Worm (Caenorhabditis elegans) whole organism, L1 larva: Measurements from ENCODE around the gene clp-2.

ENCODE experiments used
- C34B4.2 ChIP-seq: sonication (generic microtip); optimal IDR thresholded peaks from 2 replicates; lab custom pipeline; 2017; ENCODE audit warnings: mild to moderate bottlenecking, missing genetic modification characterization, missing compliant biosample characterization
- aly-2 ChIP-seq: fragments of 150-350 bp; optimal IDR thresholded peaks from 2 replicates; lab custom pipeline; 2014; ENCODE audit warnings: missing biosample characterization, missing genetic modification characterization
- ceh-8 ChIP-seq: fragments of 200-800 bp; sonication (Bioruptor generic); optimal IDR thresholded peaks from 2 replicates; lab custom pipeline; 2018; ENCODE audit warnings: mild to moderate bottlenecking, missing genetic modification characterization, moderate library complexity, missing compliant biosample characterization
- ceh-88 ChIP-seq: fragments of 200-800 bp; sonication (Bioruptor generic); IDR thresholded peaks from 2 replicates; pipeline ENCODE4 v1.3.6; 2022; ENCODE audit warnings: missing genetic modification characterization, missing compliant biosample characterization
- ceh-90 ChIP-seq: sonication (generic microtip); optimal IDR thresholded peaks from 2 replicates; lab custom pipeline; 2016; ENCODE audit warnings: missing genetic modification characterization, missing compliant biosample characterization
- ces-1 ChIP-seq: fragments of 150-350 bp; optimal IDR thresholded peaks from 2 replicates; lab custom pipeline; 2014; ENCODE audit warnings: missing biosample characterization, missing genetic modification reagents, missing genetic modification characterization
- efl-1 ChIP-seq, 4 experiments: fragments of 150-350 bp; optimal IDR thresholded peaks in 3 of 4; peaks in 1 of 4; 1 replicate in 1 of 4; 2 replicates in 3 of 4; lab custom pipeline; 2014; ENCODE audit warnings: missing biosample characterization in 2 of 4, missing genetic modification characterization in 2 of 4, missing genetic modification reagents in 2 of 4
- efl-3 ChIP-seq: fragments of 200-800 bp; sonication (Bioruptor generic); optimal IDR thresholded peaks from 2 replicates; lab custom pipeline; 2018; ENCODE audit warnings: mild to moderate bottlenecking, missing genetic modification characterization, missing compliant biosample characterization
- egl-13 ChIP-seq: sonication (generic microtip); optimal IDR thresholded peaks from 2 replicates; lab custom pipeline; 2016; ENCODE audit warnings: missing genotype, missing genetic modification reagents, missing genetic modification characterization, missing compliant biosample characterization
- elt-3 ChIP-seq, 6 experiments: fragments of 150-350 bp in 1 of 6; sonication (generic microtip); optimal IDR thresholded peaks; 2 replicates each; lab custom pipeline; 2017 to 2018; ENCODE audit warnings: missing biosample characterization in 6 of 6, missing genetic modification characterization in 6 of 6, inconsistent platforms in 1 of 6
- fkh-10 ChIP-seq: sonication (generic microtip); optimal IDR thresholded peaks from 2 replicates; lab custom pipeline; 2017; ENCODE audit warnings: missing biosample characterization, missing genetic modification reagents, missing genetic modification characterization
- fkh-4 ChIP-seq: sonication (generic microtip); optimal IDR thresholded peaks from 2 replicates; lab custom pipeline; 2016; ENCODE audit warnings: missing compliant biosample characterization, missing genetic modification characterization, borderline replicate concordance
- hlh-17 ChIP-seq: fragments of 200-800 bp; sonication (Bioruptor generic); optimal IDR thresholded peaks from 2 replicates; lab custom pipeline; 2018; ENCODE audit warnings: missing genetic modification characterization, mild to moderate bottlenecking, missing compliant biosample characterization, moderate library complexity, borderline replicate concordance
- irx-1 ChIP-seq: sonication (generic microtip); optimal IDR thresholded peaks from 2 replicates; lab custom pipeline; 2016; ENCODE audit warnings: missing genetic modification characterization, missing compliant biosample characterization
- isw-1 ChIP-seq: fragments of 200-800 bp; sonication (Bioruptor generic); IDR thresholded peaks from 2 replicates; pipeline ENCODE4 v1.3.6; 2022; ENCODE audit warnings: missing genetic modification characterization, missing compliant biosample characterization
- jun-1 ChIP-seq: fragments of 150-350 bp; optimal IDR thresholded peaks from 2 replicates; lab custom pipeline; 2014; ENCODE audit warnings: missing biosample characterization, missing genetic modification reagents, missing genetic modification characterization
- lin-13 ChIP-seq: fragments of 150-350 bp; optimal IDR thresholded peaks from 2 replicates; lab custom pipeline; 2014; ENCODE audit warnings: missing biosample characterization, missing genetic modification reagents, missing genetic modification characterization
- lin-15B ChIP-seq: fragments of 150-350 bp; sonication (generic microtip); optimal IDR thresholded peaks from 3 replicates; lab custom pipeline; 2014; ENCODE audit warnings: missing biosample characterization, missing genetic modification characterization
- lin-35 ChIP-seq, 2 experiments: fragments of 150-350 bp; optimal IDR thresholded peaks; 2 replicates each; lab custom pipeline; 2014; ENCODE audit warnings: missing biosample characterization in 2 of 2, missing genetic modification characterization in 2 of 2, missing genetic modification reagents in 2 of 2
- lir-3 ChIP-seq: sonication (generic microtip); optimal IDR thresholded peaks from 2 replicates; lab custom pipeline; 2016; ENCODE audit warnings: mild to moderate bottlenecking, missing genetic modification characterization, moderate library complexity, missing compliant biosample characterization; ENCODE audit not compliant: poor library complexity
- lsy-2 ChIP-seq, 2 experiments: fragments of 150-350 bp; optimal IDR thresholded peaks; 2 replicates each; lab custom pipeline; 2014; ENCODE audit warnings: missing biosample characterization in 2 of 2, missing genetic modification characterization in 2 of 2
- mdl-1 ChIP-seq, 2 experiments: fragments of 150-350 bp; optimal IDR thresholded peaks; 2 replicates each; lab custom pipeline; 2014 to 2017; ENCODE audit warnings: missing biosample characterization in 2 of 2, missing genetic modification characterization in 2 of 2, inconsistent platforms in 1 of 2
- nhr-12 ChIP-seq: sonication (generic microtip); optimal IDR thresholded peaks from 2 replicates; lab custom pipeline; 2017; ENCODE audit warnings: missing biosample characterization, missing genetic modification characterization
- nhr-28 ChIP-seq: fragments of 150-350 bp; optimal IDR thresholded peaks from 2 replicates; lab custom pipeline; 2014; ENCODE audit warnings: missing biosample characterization, missing genetic modification characterization
- nhr-47 ChIP-seq: sonication (generic microtip); optimal IDR thresholded peaks from 2 replicates; lab custom pipeline; 2016; ENCODE audit warnings: mild to moderate bottlenecking, missing genetic modification characterization, moderate library complexity, missing compliant biosample characterization
- nhr-71 ChIP-seq: sonication (generic microtip); optimal IDR thresholded peaks from 2 replicates; lab custom pipeline; 2016; ENCODE audit warnings: mild to moderate bottlenecking, missing genetic modification characterization, moderate library complexity, missing compliant biosample characterization
- nhr-76 ChIP-seq: sonication (generic microtip); optimal IDR thresholded peaks from 2 replicates; lab custom pipeline; 2017; ENCODE audit warnings: missing biosample characterization, missing genetic modification characterization
- nhr-84 ChIP-seq: sonication (generic microtip); optimal IDR thresholded peaks from 2 replicates; lab custom pipeline; 2017; ENCODE audit warnings: missing biosample characterization, missing genetic modification characterization
- nhr-85 ChIP-seq: sonication (generic microtip); peaks from one replicate; lab custom pipeline; 2016; ENCODE audit warnings: missing genetic modification characterization, inconsistent platforms, missing compliant biosample characterization
- pag-3 ChIP-seq: sonication (generic microtip); optimal IDR thresholded peaks from 2 replicates; lab custom pipeline; 2017; ENCODE audit warnings: missing genetic modification characterization, mild to moderate bottlenecking, missing compliant biosample characterization, antibody characterized with exemption, borderline replicate concordance; ENCODE audit not compliant: insufficient read depth
- pqm-1 ChIP-seq: sonication (generic microtip); optimal IDR thresholded peaks from 3 replicates; lab custom pipeline; 2017; ENCODE audit warnings: missing biosample characterization, missing genetic modification characterization
- rnt-1 ChIP-seq: sonication (generic microtip); optimal IDR thresholded peaks from 2 replicates; lab custom pipeline; 2016; ENCODE audit warnings: mild to moderate bottlenecking, missing genetic modification characterization, moderate library complexity, missing compliant biosample characterization
- skn-1 ChIP-seq: fragments of 150-350 bp; optimal IDR thresholded peaks from 2 replicates; lab custom pipeline; 2014; ENCODE audit warnings: missing biosample characterization, missing genetic modification characterization
- snu-23 ChIP-seq: sonication (generic microtip); optimal IDR thresholded peaks from 2 replicates; lab custom pipeline; 2016; ENCODE audit warnings: missing genetic modification characterization, missing compliant biosample characterization
- sptf-1 ChIP-seq: fragments of 150-350 bp; optimal IDR thresholded peaks from 2 replicates; lab custom pipeline; 2014; ENCODE audit warnings: missing biosample characterization, missing genetic modification characterization
- swsn-7 ChIP-seq: sonication (generic microtip); optimal IDR thresholded peaks from 2 replicates; lab custom pipeline; 2016; ENCODE audit warnings: missing genetic modification characterization, missing compliant biosample characterization
- tlp-1 ChIP-seq: fragments of 150-350 bp; optimal IDR thresholded peaks from 2 replicates; lab custom pipeline; 2014; ENCODE audit warnings: missing biosample characterization, missing genetic modification characterization
- unc-86 ChIP-seq: sonication (generic microtip); optimal IDR thresholded peaks from 2 replicates; lab custom pipeline; 2016; ENCODE audit warnings: missing genetic modification characterization, missing compliant biosample characterization
- vab-15 ChIP-seq: sonication (generic microtip); optimal IDR thresholded peaks from 2 replicates; lab custom pipeline; 2017; ENCODE audit warnings: missing genotype, mild to moderate bottlenecking, missing genetic modification characterization, missing compliant biosample characterization

clp-2 gene

ce11 chrIII:4689595-4689994, 14.2 kb downstream of the clp-2 start (continued):
- TF ChIP-seq skn-1 (tag; lab: Kevin White, UChicago) (peak; percentile 47), ceh-8 (GFP tag; lab: Kevin White, UChicago) (no peak), pag-3 (tag; lab: Kevin White, UChicago) (no peak), efl-1 (optimal IDR thresholded peaks at IDR 0.05; lab: Kevin White, UChicago) (peak; percentile 50 to 72), efl-1 (GFP tag; optimal IDR thresholded peaks at IDR 0.05 in 1 of 2; lab: Kevin White, UChicago) (peak; percentile 32 to 97), hlh-17 (no peak), swsn-7 (tag; lab: Kevin White, UChicago) (peak; percentile 70), lin-15B (tag; lab: Kevin White, UChicago) (no peak), nhr-85 (peak; percentile 68), nhr-28 (tag; lab: Kevin White, UChicago) (no peak), aly-2 (tag; lab: Kevin White, UChicago) (peak; percentile 24), lin-35 (GFP tag; optimal IDR thresholded peaks at IDR 0.05; lab: Kevin White, UChicago) (peak; percentile 41 to 86), vab-15 (no peak), nhr-12 (tag; lab: Kevin White, UChicago) (no peak), C34B4.2 (tag; lab: Kevin White, UChicago) (no peak), elt-3 (tag; optimal IDR thresholded peaks at IDR 0.05; lab: Kevin White, UChicago) (peak in 3 of 6 experiments; percentile 9 to 71 (median 21)), lir-3 (no peak), mdl-1 (tag; optimal IDR thresholded peaks at IDR 0.05; lab: Kevin White, UChicago) (peak in 1 of 2 experiments; percentile 94), pqm-1 (tag; lab: Kevin White, UChicago) (no peak), lsy-2 (tag; optimal IDR thresholded peaks at IDR 0.05; lab: Kevin White, UChicago) (peak; percentile 64 to 79), egl-13 (no peak), isw-1 (GFP tag; lab: Robert Waterston, UW) (no peak), nhr-84 (tag; lab: Kevin White, UChicago) (no peak), ceh-90 (tag; lab: Kevin White, UChicago) (peak; percentile 3), nhr-47 (peak; percentile 73), irx-1 (tag; lab: Kevin White, UChicago) (peak; percentile 56), unc-86 (peak; percentile 6), fkh-10 (GFP tag; lab: Kevin White, UChicago) (no peak), nhr-76 (tag; lab: Kevin White, UChicago) (no peak), sptf-1 (no peak), snu-23 (GFP tag; lab: Kevin White, UChicago) (peak; percentile 87), jun-1 (peak; percentile 37), lin-13 (peak; percentile 59), tlp-1 (no peak), nhr-71 (tag; lab: Kevin White, UChicago) (peak; percentile 82), ceh-88 (no peak), fkh-4 (tag; lab: Kevin White, UChicago) (no peak)

- TF ChIP-seq ces-1 (no peak), ceh-8 (GFP tag; lab: Kevin White, UChicago) (peak; percentile 2), jun-1 (no peak)
These were observed 14.9 kb downstream of the clp-2 start, which contains the start of gene ppat-1 for ce11 chrIII:4688965-4689364. TSS of gene ppat-1 (plus strand) at chrIII:4689280.

ce11 chrIII:4688356-4688755, 15.5 kb downstream of the clp-2 start, which contains the start of gene tag-243:
TSS of gene tag-243 (minus strand) at chrIII:4688456.
- TF ChIP-seq rnt-1 (peak; percentile 7), nhr-71 (tag; lab: Kevin White, UChicago) (peak; percentile 5), efl-3 (GFP tag; lab: Kevin White, UChicago) (no peak), vab-15 (no peak), lir-3 (no peak), nhr-84 (tag; lab: Kevin White, UChicago) (no peak)
